Fruit fly (Drosophila melanogaster): ENCODE measurements around the gene mRpL36.

mRpL36 gene

DNA sequence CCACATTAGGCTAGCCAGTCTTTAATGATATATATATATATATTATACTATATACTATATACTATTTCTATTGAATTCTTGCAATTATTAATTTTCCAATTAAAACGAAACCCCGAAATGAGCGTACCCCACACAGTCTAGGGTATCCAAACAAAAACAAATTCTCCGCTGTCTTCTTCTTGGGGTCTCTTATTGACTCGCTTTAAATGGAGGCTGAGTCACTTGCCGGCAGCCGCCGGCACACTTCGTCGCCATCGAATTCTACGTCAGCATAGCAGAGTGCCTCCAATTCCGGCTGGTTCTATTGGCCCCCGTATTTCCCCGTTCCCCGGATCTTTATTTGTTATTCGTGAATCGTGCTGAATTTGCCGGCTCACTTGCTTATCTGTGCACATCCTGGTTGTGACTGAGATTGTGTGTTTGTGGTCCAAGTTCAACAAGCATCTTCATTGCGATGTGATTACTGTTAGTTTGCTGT, 30.2 kb downstream of the mRpL36 start (continued):
- TF ChIP-seq CG8388 (GFP tag; optimal IDR thresholded peaks at IDR 0.05) (no peak), lov (optimal IDR thresholded peaks at IDR 0.05) (no peak), lov (GFP tag; IDR thresholded peaks at IDR 0.05) (no peak), btn (GFP tag; optimal IDR thresholded peaks at IDR 0.05) (no peak), hbn (GFP tag; IDR thresholded peaks at IDR 0.05; ENCODE audit: partially characterized antibody) (no peak), CG42726 (GFP tag; IDR thresholded peaks at IDR 0.05; ENCODE audit: partially characterized antibody) (no peak), CG14860 (GFP tag; IDR thresholded peaks at IDR 0.05; ENCODE audit: partially characterized antibody) (no peak), Sox102F (GFP tag; optimal IDR thresholded peaks at IDR 0.05) (peak; percentile 33), Lpt (GFP tag; optimal IDR thresholded peaks at IDR 0.05) (no peak), E2f1 (GFP tag; IDR thresholded peaks at IDR 0.05) (no peak), Spps (tag; optimal IDR thresholded peaks at IDR 0.05) (no peak), CG30403 (GFP tag; optimal IDR thresholded peaks at IDR 0.05) (no peak), CkIIα-i1 (GFP tag; IDR thresholded peaks at IDR 0.05) (no peak), CG11504 (tag; optimal IDR thresholded peaks at IDR 0.05) (peak; percentile 49), stwl (tag; optimal IDR thresholded peaks at IDR 0.05) (no peak), CG7987 (GFP tag; optimal IDR thresholded peaks at IDR 0.05) (no peak), CG14441 (GFP tag; IDR thresholded peaks at IDR 0.05) (no peak), mld (GFP tag; IDR thresholded peaks at IDR 0.05; ENCODE audit: partially characterized antibody) (no peak), CG7357 (GFP tag; IDR thresholded peaks at IDR 0.05) (no peak), CG4328 (GFP tag; optimal IDR thresholded peaks at IDR 0.05) (no peak), TFAM (GFP tag; optimal IDR thresholded peaks at IDR 0.05) (no peak), CG7556 (GFP tag; optimal IDR thresholded peaks at IDR 0.05) (peak; percentile 20), CG15011 (GFP tag; optimal IDR thresholded peaks at IDR 0.05) (no peak), gt (GFP tag; IDR thresholded peaks at IDR 0.05) (no peak), CG17829 (tag; optimal IDR thresholded peaks at IDR 0.05) (peak; percentile 6), sisA (GFP tag; IDR thresholded peaks at IDR 0.05) (no peak), stc (GFP tag; IDR thresholded peaks at IDR 0.05) (0 out of 2 replicates have a peak, but pooled peaks have one; percentile 26), luna (GFP tag; optimal IDR thresholded peaks at IDR 0.05) (no peak), CG17568 (GFP tag; optimal IDR thresholded peaks at IDR 0.05) (no peak), CG7745 (tag; optimal IDR thresholded peaks at IDR 0.05) (no peak), Dref (GFP tag; IDR thresholded peaks at IDR 0.05) (no peak), CG11085 (GFP tag; IDR thresholded peaks at IDR 0.05) (no peak), CG6765 (GFP tag; optimal IDR thresholded peaks at IDR 0.05) (peak; percentile 2), CG4730 (GFP tag; IDR thresholded peaks at IDR 0.05) (no peak), wdn (GFP tag; IDR thresholded peaks at IDR 0.05) (no peak), CG16815 (GFP tag; optimal IDR thresholded peaks at IDR 0.05) (no peak), Ets65A (GFP tag) (no peak), Ets97D (GFP tag; optimal IDR thresholded peaks at IDR 0.05) (no peak), GATAe (GFP tag; conservative IDR thresholded peaks at IDR 0.05) (no peak), Doc3 (GFP tag; IDR thresholded peaks at IDR 0.05; ENCODE audit: partially characterized antibody) (no peak), MESR4 (GFP tag; optimal IDR thresholded peaks at IDR 0.05) (no peak), CG7786 (GFP tag; optimal IDR thresholded peaks at IDR 0.05) (no peak), nerfin-2 (GFP tag; IDR thresholded peaks at IDR 0.05; ENCODE audit: partially characterized antibody) (no peak), CG7928 (GFP tag; optimal IDR thresholded peaks at IDR 0.05) (no peak), jing (GFP tag; optimal IDR thresholded peaks at IDR 0.05) (no peak), onecut (GFP tag; IDR thresholded peaks at IDR 0.05) (no peak), odd (GFP tag; optimal IDR thresholded peaks at IDR 0.05) (no peak), ERR (GFP tag; optimal IDR thresholded peaks at IDR 0.05) (no peak), CG3407 (GFP tag; optimal IDR thresholded peaks at IDR 0.05) (no peak), salm (tag; optimal IDR thresholded peaks at IDR 0.05) (no peak), vvl (GFP tag; IDR thresholded peaks at IDR 0.05) (no peak), CG9876 (GFP tag; optimal IDR thresholded peaks at IDR 0.05) (no peak)

Measured in whole organism, embryonic.